Worm (Caenorhabditis elegans) whole organism, L3 larva: ENCODE data around the gene R10E9.3.

Experiments used
- R02D3.7 ChIP-seq: fragments of 150-350 bp; optimal IDR thresholded peaks from 2 replicates; lab custom pipeline; 2014; ENCODE audit warnings: missing biosample characterization, missing genetic modification characterization
- ZK546.5 ChIP-seq: sonication (generic microtip); optimal IDR thresholded peaks from 2 replicates; lab custom pipeline; 2017; ENCODE audit warnings: missing biosample characterization, missing genetic modification characterization
- aly-2 ChIP-seq: fragments of 150-350 bp; optimal IDR thresholded peaks from 2 replicates; lab custom pipeline; 2014; ENCODE audit warnings: missing biosample characterization, missing genetic modification characterization
- ama-1 ChIP-seq: fragments of 150-350 bp; optimal IDR thresholded peaks from 2 replicates; lab custom pipeline; 2018
- ceh-16 ChIP-seq: sonication (generic microtip); optimal IDR thresholded peaks from 2 replicates; lab custom pipeline; 2017; ENCODE audit warnings: missing biosample characterization, missing genetic modification characterization
- ceh-28 ChIP-seq: fragments of 150-350 bp; optimal IDR thresholded peaks from 2 replicates; lab custom pipeline; 2014; ENCODE audit warnings: missing biosample characterization, missing genetic modification reagents, missing genetic modification characterization
- ceh-82 ChIP-seq: fragments of 150-350 bp; optimal IDR thresholded peaks from 2 replicates; lab custom pipeline; 2014; ENCODE audit warnings: missing biosample characterization, missing genetic modification characterization
- ceh-9 ChIP-seq: sonication (generic microtip); optimal IDR thresholded peaks from 2 replicates; lab custom pipeline; 2018; ENCODE audit warnings: missing biosample characterization, missing genetic modification characterization
- daf-12 ChIP-seq: fragments of 150-350 bp; optimal IDR thresholded peaks from 2 replicates; lab custom pipeline; 2014; ENCODE audit warnings: missing biosample characterization, missing genetic modification reagents, missing genetic modification characterization
- egl-27 ChIP-seq: sonication (generic microtip); optimal IDR thresholded peaks from 4 replicates; lab custom pipeline; 2017; ENCODE audit warnings: missing biosample characterization, missing genetic modification reagents, missing genetic modification characterization
- egl-5 ChIP-seq: fragments of 150-350 bp; optimal IDR thresholded peaks from 2 replicates; lab custom pipeline; 2017; ENCODE audit warnings: missing biosample characterization, missing genetic modification reagents, missing genetic modification characterization, inconsistent platforms
- elt-1 ChIP-seq: fragments of 150-350 bp; optimal IDR thresholded peaks from 2 replicates; lab custom pipeline; 2014; ENCODE audit warnings: missing biosample characterization, missing genetic modification characterization
- eor-1 ChIP-seq, 2 experiments: fragments of 150-350 bp; optimal IDR thresholded peaks; 2 replicates each; lab custom pipeline; 2014 to 2018; ENCODE audit warnings: missing biosample characterization in 2 of 2, missing genetic modification characterization in 2 of 2
- fkh-2 ChIP-seq: fragments of 150-350 bp; optimal IDR thresholded peaks from 2 replicates; lab custom pipeline; 2014; ENCODE audit warnings: missing biosample characterization, missing genetic modification reagents, missing genetic modification characterization
- fos-1 ChIP-seq: fragments of 150-350 bp; optimal IDR thresholded peaks from 2 replicates; lab custom pipeline; 2014; ENCODE audit warnings: missing biosample characterization, missing genetic modification characterization
- hmg-11 ChIP-seq: sonication (generic microtip); optimal IDR thresholded peaks from 2 replicates; lab custom pipeline; 2016; ENCODE audit warnings: missing genetic modification characterization, missing compliant biosample characterization
- jun-1 ChIP-seq: fragments of 150-350 bp; optimal IDR thresholded peaks from 2 replicates; lab custom pipeline; 2014; ENCODE audit warnings: missing biosample characterization, missing genetic modification reagents, missing genetic modification characterization
- lin-15B ChIP-seq: fragments of 150-350 bp; optimal IDR thresholded peaks from 2 replicates; lab custom pipeline; 2014; ENCODE audit warnings: missing biosample characterization, missing genetic modification characterization
- lin-39 ChIP-seq: fragments of 150-350 bp; optimal IDR thresholded peaks from 2 replicates; lab custom pipeline; 2018; ENCODE audit warnings: missing biosample characterization, missing genetic modification reagents, missing genetic modification characterization
- lsy-12 ChIP-seq: sonication (generic microtip); optimal IDR thresholded peaks from 2 replicates; lab custom pipeline; 2016; ENCODE audit warnings: mild to moderate bottlenecking, missing genetic modification characterization, missing compliant biosample characterization
- mdl-1 ChIP-seq: fragments of 150-350 bp; optimal IDR thresholded peaks from 2 replicates; lab custom pipeline; 2014; ENCODE audit warnings: missing biosample characterization, missing genetic modification characterization
- mml-1 ChIP-seq: fragments of 150-350 bp; sonication (generic microtip); optimal IDR thresholded peaks from 3 replicates; lab custom pipeline; 2014; ENCODE audit warnings: missing biosample characterization, missing genetic modification characterization
- nfya-1 ChIP-seq: sonication (generic microtip); optimal IDR thresholded peaks from 2 replicates; lab custom pipeline; 2017; ENCODE audit warnings: missing genetic modification characterization, mild to moderate bottlenecking, missing compliant biosample characterization, antibody characterized with exemption, moderate library complexity; ENCODE audit not compliant: insufficient read depth
- nhr-11 ChIP-seq: fragments of 150-350 bp; optimal IDR thresholded peaks from 2 replicates; lab custom pipeline; 2014; ENCODE audit warnings: missing biosample characterization, missing genetic modification characterization
- nhr-12 ChIP-seq: fragments of 150-350 bp; optimal IDR thresholded peaks from 2 replicates; lab custom pipeline; 2014; ENCODE audit warnings: missing biosample characterization, missing genetic modification characterization
- nhr-23 ChIP-seq: fragments of 150-350 bp; optimal IDR thresholded peaks from 2 replicates; lab custom pipeline; 2014; ENCODE audit warnings: missing biosample characterization, missing genetic modification reagents, missing genetic modification characterization
- nhr-237 ChIP-seq: fragments of 150-350 bp; optimal IDR thresholded peaks from 2 replicates; lab custom pipeline; 2014; ENCODE audit warnings: missing biosample characterization, missing genetic modification characterization
- nhr-25 ChIP-seq: sonication (generic microtip); optimal IDR thresholded peaks from 2 replicates; lab custom pipeline; 2017; ENCODE audit warnings: missing biosample characterization, missing genetic modification characterization
- nhr-43 ChIP-seq: sonication (generic microtip); optimal IDR thresholded peaks from 2 replicates; lab custom pipeline; 2016; ENCODE audit warnings: mild to moderate bottlenecking, missing genetic modification characterization, missing compliant biosample characterization; ENCODE audit not compliant: poor library complexity, severe bottlenecking
- nhr-67 ChIP-seq: fragments of 150-350 bp; optimal IDR thresholded peaks from 2 replicates; lab custom pipeline; 2014; ENCODE audit warnings: missing biosample characterization, missing genetic modification characterization
- nhr-77 ChIP-seq: fragments of 150-350 bp; optimal IDR thresholded peaks from 2 replicates; lab custom pipeline; 2014; ENCODE audit warnings: missing biosample characterization, missing genetic modification characterization
- pha-4 ChIP-seq: fragments of 150-350 bp; optimal IDR thresholded peaks from 2 replicates; lab custom pipeline; 2014; ENCODE audit warnings: missing biosample characterization, missing genetic modification reagents, missing genetic modification characterization
- pqm-1 ChIP-seq: fragments of 150-350 bp; optimal IDR thresholded peaks from 2 replicates; lab custom pipeline; 2017; ENCODE audit warnings: missing biosample characterization, missing genetic modification characterization, inconsistent platforms
- sea-2 ChIP-seq: fragments of 150-350 bp; sonication (generic microtip); optimal IDR thresholded peaks from 4 replicates; lab custom pipeline; 2014; ENCODE audit warnings: missing biosample characterization, missing genetic modification reagents, missing genetic modification characterization
- skn-1 ChIP-seq: fragments of 150-350 bp; optimal IDR thresholded peaks from 2 replicates; lab custom pipeline; 2014; ENCODE audit warnings: missing biosample characterization, missing genetic modification characterization
- snpc-4 ChIP-seq: fragments of 150-350 bp; optimal IDR thresholded peaks from 2 replicates; lab custom pipeline; 2014; ENCODE audit warnings: missing biosample characterization, missing genetic modification characterization
- unc-62 ChIP-seq: fragments of 150-350 bp; sonication (generic microtip); optimal IDR thresholded peaks from 4 replicates; lab custom pipeline; 2014; ENCODE audit warnings: missing biosample characterization, missing genetic modification reagents, missing genetic modification characterization
- ztf-11 ChIP-seq: fragments of 150-350 bp; optimal IDR thresholded peaks from 2 replicates; lab custom pipeline; 2014; ENCODE audit warnings: missing biosample characterization, missing genetic modification characterization
- ztf-4 ChIP-seq: fragments of 150-350 bp; optimal IDR thresholded peaks from 2 replicates; lab custom pipeline; 2014; ENCODE audit warnings: missing biosample characterization, missing genetic modification characterization

The R10E9.3 gene

ce11 chrIII:3954220-3954619 is 5.8 kb upstream of the R10E9.3 start:
- no peak for TF ChIP-seq unc-62 (GFP tag; lab: Kevin White, UChicago)
- TF ChIP-seq lsy-12 (tag; lab: Kevin White, UChicago): no peak
- peak; percentile 63 for TF ChIP-seq nhr-43 (tag; lab: Kevin White, UChicago)
- TF ChIP-seq snpc-4 (tag; lab: Kevin White, UChicago): no peak
- TF ChIP-seq ceh-28 (tag; lab: Kevin White, UChicago): no peak
- TF ChIP-seq hmg-11 (tag; lab: Kevin White, UChicago): no peak
- TF ChIP-seq ztf-11 (tag; lab: Kevin White, UChicago): no peak
- TF ChIP-seq ZK546.5 (tag; lab: Kevin White, UChicago): no peak
- TF ChIP-seq nhr-77: no peak
- TF ChIP-seq nhr-12 (tag; lab: Kevin White, UChicago): no peak
- TF ChIP-seq R02D3.7 (tag; lab: Kevin White, UChicago): no peak
- TF ChIP-seq nhr-11 (tag; lab: Kevin White, UChicago): peak; percentile 42
- peak; percentile 43 for TF ChIP-seq nfya-1
- peak; percentile 19 for TF ChIP-seq nhr-23 (tag; lab: Kevin White, UChicago)
- TF ChIP-seq egl-5 (tag; lab: Kevin White, UChicago): peak; percentile 65
- peak; percentile 45 for TF ChIP-seq pha-4
- TF ChIP-seq aly-2 (tag; lab: Kevin White, UChicago): no peak
- TF ChIP-seq nhr-25: no peak
- no peak for TF ChIP-seq mml-1 (tag; lab: Kevin White, UChicago)
- TF ChIP-seq ceh-82 (tag; lab: Kevin White, UChicago): no peak
- no peak for TF ChIP-seq lin-39 (tag; lab: Kevin White, UChicago)
- TF ChIP-seq mdl-1: peak; percentile 24

DNA sequence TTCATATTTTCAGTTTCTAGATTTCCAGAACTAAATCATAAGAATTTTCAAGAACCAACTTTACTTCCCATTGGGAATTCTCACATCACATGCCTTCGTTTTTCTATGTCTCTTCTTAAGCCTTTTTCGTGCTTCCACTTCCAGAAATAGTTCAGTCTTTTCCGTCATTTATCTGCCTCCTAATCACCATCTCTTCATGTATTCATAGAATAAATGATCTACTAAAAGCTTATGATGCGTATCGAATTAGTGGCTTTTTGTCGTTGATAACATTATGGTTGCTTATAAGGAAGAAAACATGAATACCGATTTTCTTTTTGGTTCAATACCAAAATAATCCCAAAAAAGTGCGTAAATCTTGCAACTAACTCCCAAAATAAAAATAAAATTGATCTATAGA is 5.2 kb upstream of the R10E9.3 start:
- TF ChIP-seq ztf-4 (no peak), ZK546.5 (tag; lab: Kevin White, UChicago) (no peak), pha-4 (no peak), nhr-77 (no peak), ceh-28 (tag; lab: Kevin White, UChicago) (no peak), jun-1 (tag; lab: Kevin White, UChicago) (no peak), pqm-1 (tag; lab: Kevin White, UChicago) (no peak), unc-62 (GFP tag; lab: Kevin White, UChicago) (no peak)

DNA sequence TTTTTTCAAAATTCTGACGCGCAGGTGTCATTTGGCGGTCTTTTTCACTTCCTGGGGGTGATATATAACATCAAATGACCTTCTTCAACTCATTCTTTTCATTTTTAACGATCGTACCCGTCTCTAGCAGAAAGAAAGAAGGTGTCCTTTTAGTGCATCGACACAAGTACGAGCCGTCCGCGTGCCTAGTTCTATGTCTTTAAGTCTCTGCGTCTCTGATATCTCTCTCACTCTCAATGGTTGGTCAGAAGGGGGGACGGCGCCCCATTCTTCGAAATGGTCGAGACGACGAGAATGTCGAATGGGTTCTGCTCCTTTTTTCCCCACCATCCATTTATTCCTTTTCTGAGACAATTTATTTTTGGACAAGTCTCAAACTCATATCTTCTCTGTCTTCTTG is 4.3 kb upstream of the R10E9.3 start:
- peak; percentile 65 for TF ChIP-seq ama-1
- peak; percentile 20 for TF ChIP-seq hmg-11 (tag; lab: Kevin White, UChicago)
- TF ChIP-seq ceh-16 (tag; lab: Kevin White, UChicago): no peak
- peak; percentile 84 for TF ChIP-seq nfya-1
- peak; percentile 8 for TF ChIP-seq nhr-25
- peak; percentile 74 for TF ChIP-seq egl-5 (tag; lab: Kevin White, UChicago)
- peak; percentile 44 for TF ChIP-seq lin-39 (tag; lab: Kevin White, UChicago)
- TF ChIP-seq fkh-2: no peak
- TF ChIP-seq snpc-4 (tag; lab: Kevin White, UChicago): peak; percentile 17
- TF ChIP-seq lin-15B (tag; lab: Kevin White, UChicago): peak; percentile 24
- TF ChIP-seq nhr-67 (tag; lab: Kevin White, UChicago): no peak

ce11 chrIII:3956293-3956692 is 3.7 kb upstream of the R10E9.3 start, which contains the start of gene F37A8.5:
F37A8.5 (plus strand) TSS chrIII:3956624.
- no peak for TF ChIP-seq daf-12 (tag; lab: Kevin White, UChicago)
- TF ChIP-seq unc-62 (GFP tag; lab: Kevin White, UChicago): no peak
- no peak for TF ChIP-seq elt-1
- no peak for TF ChIP-seq skn-1 (tag; lab: Kevin White, UChicago)
- no peak for TF ChIP-seq pqm-1 (tag; lab: Kevin White, UChicago)
- no peak for TF ChIP-seq nfya-1
- no peak for TF ChIP-seq nhr-11 (tag; lab: Kevin White, UChicago)
- no peak for TF ChIP-seq mdl-1
- TF ChIP-seq nhr-237 (tag; lab: Kevin White, UChicago): no peak
- no peak for TF ChIP-seq eor-1 (tag; optimal IDR thresholded peaks at IDR 0.05; lab: Kevin White, UChicago)
- no peak for TF ChIP-seq R02D3.7 (tag; lab: Kevin White, UChicago)
- TF ChIP-seq lsy-12 (tag; lab: Kevin White, UChicago): no peak
- TF ChIP-seq nhr-67 (tag; lab: Kevin White, UChicago): no peak
- TF ChIP-seq ama-1: no peak
- TF ChIP-seq ceh-9 (tag; lab: Kevin White, UChicago): no peak
- TF ChIP-seq sea-2 (GFP tag; lab: Kevin White, UChicago): no peak
- no peak for TF ChIP-seq fos-1 (tag; lab: Kevin White, UChicago)
- TF ChIP-seq nhr-43 (tag; lab: Kevin White, UChicago): no peak
- TF ChIP-seq egl-27 (tag; lab: Kevin White, UChicago): no peak
